Worm (Caenorhabditis elegans) whole organism, late embryonic: Measurements from ENCODE around the gene K10B3.1.

ENCODE experiments used
- C08G9.2 ChIP-seq: sonication (generic microtip); optimal IDR thresholded peaks from 2 replicates; lab custom pipeline; 2016; ENCODE audit warnings: mild to moderate bottlenecking, missing genetic modification characterization, moderate library complexity, missing compliant biosample characterization
- K09A11.1 ChIP-seq: sonication (generic microtip); optimal IDR thresholded peaks from 2 replicates; lab custom pipeline; 2017; ENCODE audit warnings: antibody characterized with exemption, mild to moderate bottlenecking, missing genetic modification characterization, missing compliant biosample characterization; ENCODE audit not compliant: insufficient read depth
- T23F11.4 ChIP-seq: fragments of 200-800 bp; sonication (Bioruptor generic); optimal IDR thresholded peaks from 2 replicates; lab custom pipeline; 2018; ENCODE audit warnings: mild to moderate bottlenecking, missing genetic modification characterization, missing compliant biosample characterization
- ama-1 ChIP-seq: fragments of 150-350 bp; optimal IDR thresholded peaks from 2 replicates; lab custom pipeline; 2014
- ceh-14 ChIP-seq: sonication (generic microtip); optimal IDR thresholded peaks from 2 replicates; lab custom pipeline; 2016; ENCODE audit warnings: missing genotype, missing genetic modification characterization, missing compliant biosample characterization
- ceh-18 ChIP-seq: sonication (generic microtip); optimal IDR thresholded peaks from 2 replicates; lab custom pipeline; 2016; ENCODE audit warnings: missing genetic modification characterization, missing compliant biosample characterization
- ceh-22 ChIP-seq: sonication (generic microtip); optimal IDR thresholded peaks from 2 replicates; lab custom pipeline; 2017; ENCODE audit warnings: missing biosample characterization, missing genetic modification characterization
- ceh-24 ChIP-seq: sonication (generic microtip); optimal IDR thresholded peaks from 2 replicates; lab custom pipeline; 2016; ENCODE audit warnings: mild to moderate bottlenecking, missing genetic modification characterization, missing compliant biosample characterization
- ceh-31 ChIP-seq: sonication (generic microtip); optimal IDR thresholded peaks from 2 replicates; lab custom pipeline; 2016; ENCODE audit warnings: missing genetic modification characterization, missing compliant biosample characterization
- ceh-45 ChIP-seq: fragments of 200-800 bp; sonication (Bioruptor generic); IDR thresholded peaks from 2 replicates; pipeline ENCODE4 v1.3.6; 2022; ENCODE audit warnings: missing genetic modification reagents, missing genetic modification characterization, missing compliant biosample characterization
- ceh-48 ChIP-seq: sonication (generic microtip); optimal IDR thresholded peaks from 2 replicates; lab custom pipeline; 2016; ENCODE audit warnings: missing genetic modification characterization, inconsistent platforms, missing compliant biosample characterization
- che-1 ChIP-seq: sonication (generic microtip); optimal IDR thresholded peaks from 2 replicates; lab custom pipeline; 2016; ENCODE audit warnings: mild to moderate bottlenecking, missing genetic modification characterization, missing compliant biosample characterization
- elt-2 ChIP-seq: sonication (generic microtip); optimal IDR thresholded peaks from 2 replicates; lab custom pipeline; 2016; ENCODE audit warnings: missing genetic modification reagents, missing genetic modification characterization, missing compliant biosample characterization
- elt-4 ChIP-seq: sonication (generic microtip); optimal IDR thresholded peaks from 2 replicates; lab custom pipeline; 2016; ENCODE audit warnings: missing genetic modification characterization, missing compliant biosample characterization
- ets-4 ChIP-seq: sonication (generic microtip); optimal IDR thresholded peaks from 2 replicates; lab custom pipeline; 2016; ENCODE audit warnings: missing genetic modification characterization, missing compliant biosample characterization
- fax-1 ChIP-seq: sonication (generic microtip); optimal IDR thresholded peaks from 2 replicates; lab custom pipeline; 2016; ENCODE audit warnings: missing genotype, missing genetic modification characterization, missing compliant biosample characterization
- fkh-10 ChIP-seq: fragments of 150-350 bp; optimal IDR thresholded peaks from 2 replicates; lab custom pipeline; 2014; ENCODE audit warnings: missing biosample characterization, missing genetic modification reagents, missing genetic modification characterization
- fkh-6 ChIP-seq: sonication (generic microtip); optimal IDR thresholded peaks from 2 replicates; lab custom pipeline; 2016; ENCODE audit warnings: missing genetic modification characterization, missing compliant biosample characterization
- hlh-13 ChIP-seq: fragments of 200-800 bp; sonication (Bioruptor generic); optimal IDR thresholded peaks from 2 replicates; lab custom pipeline; 2018; ENCODE audit warnings: mild to moderate bottlenecking, missing genetic modification characterization, missing compliant biosample characterization
- hlh-30 ChIP-seq: sonication (generic microtip); optimal IDR thresholded peaks from 2 replicates; lab custom pipeline; 2017; ENCODE audit warnings: antibody characterized with exemption, missing genetic modification characterization, missing compliant biosample characterization; ENCODE audit not compliant: insufficient read depth
- hlh-8 ChIP-seq: sonication (generic microtip); optimal IDR thresholded peaks from 2 replicates; lab custom pipeline; 2016; ENCODE audit warnings: missing genotype, missing genetic modification characterization, missing compliant biosample characterization
- lim-6 ChIP-seq: sonication (generic microtip); optimal IDR thresholded peaks from 2 replicates; lab custom pipeline; 2016; ENCODE audit warnings: missing genetic modification characterization, missing compliant biosample characterization
- madf-2 ChIP-seq: sonication (generic microtip); optimal IDR thresholded peaks from 2 replicates; lab custom pipeline; 2017; ENCODE audit warnings: missing genetic modification characterization, missing compliant biosample characterization
- nfya-1 ChIP-seq: sonication (generic microtip); optimal IDR thresholded peaks from 2 replicates; lab custom pipeline; 2017; ENCODE audit warnings: missing genetic modification characterization, mild to moderate bottlenecking, missing compliant biosample characterization, antibody characterized with exemption, moderate library complexity
- npax-4 ChIP-seq: sonication (generic microtip); optimal IDR thresholded peaks from 2 replicates; lab custom pipeline; 2016; ENCODE audit warnings: missing genetic modification characterization, missing compliant biosample characterization
- pag-3 ChIP-seq: sonication (generic microtip); optimal IDR thresholded peaks from 2 replicates; lab custom pipeline; 2016; ENCODE audit warnings: missing compliant biosample characterization, missing genetic modification characterization, borderline replicate concordance
- pax-1 ChIP-seq: fragments of 150-350 bp; optimal IDR thresholded peaks from 2 replicates; lab custom pipeline; 2014; ENCODE audit warnings: missing biosample characterization, missing genetic modification characterization
- pha-2 ChIP-seq: sonication (generic microtip); optimal IDR thresholded peaks from 2 replicates; lab custom pipeline; 2017; ENCODE audit warnings: mild to moderate bottlenecking, missing genetic modification characterization, missing compliant biosample characterization
- pha-4 ChIP-seq: fragments of 150-350 bp; optimal IDR thresholded peaks from 2 replicates; lab custom pipeline; 2018; ENCODE audit warnings: missing biosample characterization, missing genetic modification reagents, missing genetic modification characterization
- pros-1 ChIP-seq: fragments of 150-350 bp; optimal IDR thresholded peaks from 2 replicates; lab custom pipeline; 2014; ENCODE audit warnings: missing biosample characterization, missing genetic modification reagents, missing genetic modification characterization
- sdc-2 ChIP-seq: sonication (generic microtip); optimal IDR thresholded peaks from 2 replicates; lab custom pipeline; 2016; ENCODE audit warnings: missing genotype, missing genetic modification characterization, missing compliant biosample characterization
- sox-2 ChIP-seq: fragments of 200-800 bp; sonication (Bioruptor generic); IDR thresholded peaks from 2 replicates; pipeline ENCODE4 v1.3.6; 2022; ENCODE audit warnings: missing genetic modification reagents, missing genetic modification characterization, missing compliant biosample characterization
- sox-4 ChIP-seq: sonication (generic microtip); optimal IDR thresholded peaks from 2 replicates; lab custom pipeline; 2017; ENCODE audit warnings: mild to moderate bottlenecking, missing genetic modification characterization, inconsistent platforms, missing compliant biosample characterization
- tbx-2 ChIP-seq: sonication (generic microtip); optimal IDR thresholded peaks from 2 replicates; lab custom pipeline; 2016; ENCODE audit warnings: missing genetic modification characterization, missing compliant biosample characterization
- ttx-3 ChIP-seq: sonication (generic microtip); optimal IDR thresholded peaks from 2 replicates; lab custom pipeline; 2016; ENCODE audit warnings: missing genetic modification reagents, missing genetic modification characterization, missing compliant biosample characterization
- unc-42 ChIP-seq: sonication (generic microtip); optimal IDR thresholded peaks from 2 replicates; lab custom pipeline; 2016; ENCODE audit warnings: missing genotype, missing genetic modification characterization, missing compliant biosample characterization
- unc-55 ChIP-seq: sonication (generic microtip); optimal IDR thresholded peaks from 2 replicates; lab custom pipeline; 2017; ENCODE audit warnings: missing biosample characterization, missing genetic modification reagents, missing genetic modification characterization
- unc-86 ChIP-seq: sonication (generic microtip); optimal IDR thresholded peaks from 2 replicates; lab custom pipeline; 2016; ENCODE audit warnings: missing genetic modification characterization, missing compliant biosample characterization
- zip-5 ChIP-seq: sonication (generic microtip); optimal IDR thresholded peaks from 2 replicates; lab custom pipeline; 2016; ENCODE audit warnings: missing genetic modification characterization, missing compliant biosample characterization
- ztf-16 ChIP-seq: sonication (generic microtip); optimal IDR thresholded peaks from 2 replicates; lab custom pipeline; 2017; ENCODE audit warnings: missing genetic modification characterization, missing compliant biosample characterization

K10B3.1 gene

DNA sequence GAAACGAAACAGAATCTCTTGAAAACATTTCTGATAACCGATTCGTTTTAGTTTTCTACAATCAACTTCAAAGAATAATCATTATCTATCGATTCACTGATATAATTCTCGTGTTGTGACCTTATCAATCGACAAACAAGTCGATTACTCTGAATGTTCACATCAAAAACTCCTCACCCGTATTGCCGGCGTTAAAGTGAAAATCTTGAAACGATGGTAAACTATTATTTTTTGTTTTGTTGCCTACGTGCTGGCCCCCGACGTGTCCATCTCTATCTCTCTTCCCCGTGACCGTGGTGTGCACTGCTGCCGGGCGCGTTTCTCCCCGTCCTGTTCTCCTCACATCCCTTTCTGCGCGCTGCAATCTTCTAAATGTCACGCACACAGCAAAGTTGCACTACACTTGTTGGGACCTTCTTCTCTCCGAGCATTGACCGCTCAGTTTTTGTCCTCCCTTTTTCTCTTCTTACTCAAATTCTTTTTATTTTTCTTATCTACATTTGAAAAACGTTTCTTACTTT lies 45.3 kb upstream of the K10B3.1 start:
- TF ChIP-seq pha-4 (tag; lab: Kevin White, UChicago) (no peak), npax-4 (no peak), ttx-3 (no peak), ztf-16 (no peak), sdc-2 (tag; lab: Kevin White, UChicago) (peak; percentile 62), ceh-22 (tag; lab: Kevin White, UChicago) (no peak), hlh-30 (tag; lab: Kevin White, UChicago) (peak; percentile 44), nfya-1 (peak; percentile 39), pros-1 (no peak), ceh-31 (tag; lab: Kevin White, UChicago) (peak; percentile 43), che-1 (peak; percentile 13), sox-2 (GFP tag; lab: Robert Waterston, UW) (no peak), C08G9.2 (tag; lab: Kevin White, UChicago) (peak; percentile 17), unc-42 (tag; lab: Kevin White, UChicago) (peak; percentile 50), K09A11.1 (tag; lab: Kevin White, UChicago) (no peak), ama-1 (lab: Kevin White, UChicago) (no peak), hlh-8 (tag; lab: Kevin White, UChicago) (no peak), pax-1 (tag; lab: Kevin White, UChicago) (no peak), tbx-2 (peak; percentile 47), madf-2 (tag; lab: Kevin White, UChicago) (no peak), ceh-18 (tag; lab: Kevin White, UChicago) (peak; percentile 49), fkh-6 (tag; lab: Kevin White, UChicago) (peak; percentile 13), ceh-24 (tag; lab: Kevin White, UChicago) (no peak), unc-55 (GFP tag; lab: Kevin White, UChicago) (no peak), sox-4 (tag; lab: Kevin White, UChicago) (no peak), T23F11.4 (GFP tag; lab: Kevin White, UChicago) (no peak), elt-2 (tag; lab: Kevin White, UChicago) (peak; percentile 69)

ce11 chrX:3091119-3091746 lies 44.1 kb upstream of the K10B3.1 start:
- TF ChIP-seq ceh-45 (GFP tag; lab: Robert Waterston, UW) = no peak
- TF ChIP-seq ceh-18 (tag; lab: Kevin White, UChicago) = no peak
- TF ChIP-seq hlh-8 (tag; lab: Kevin White, UChicago) = no peak
- TF ChIP-seq pha-2 (tag; lab: Kevin White, UChicago) = no peak
- TF ChIP-seq ceh-48 = no peak
- no peak for TF ChIP-seq che-1
- no peak for TF ChIP-seq hlh-30 (tag; lab: Kevin White, UChicago)
- no peak for TF ChIP-seq hlh-13 (GFP tag; lab: Kevin White, UChicago)
- no peak for TF ChIP-seq sox-4 (tag; lab: Kevin White, UChicago)
- TF ChIP-seq ets-4 = no peak
- no peak for TF ChIP-seq pha-4 (tag; lab: Kevin White, UChicago)
- no peak for TF ChIP-seq pag-3 (tag; lab: Kevin White, UChicago)
- TF ChIP-seq lim-6 = no peak
- TF ChIP-seq fax-1 (tag; lab: Kevin White, UChicago) = no peak

ce11 chrX:3092460-3092859 lies 42.8 kb upstream of the K10B3.1 start:
- TF ChIP-seq elt-4 (tag; lab: Kevin White, UChicago) = no peak
- TF ChIP-seq ets-4 = no peak
- TF ChIP-seq ama-1 (lab: Kevin White, UChicago) = no peak
- TF ChIP-seq ceh-14 (tag; lab: Kevin White, UChicago) = no peak
- TF ChIP-seq unc-86 = no peak
- no peak for TF ChIP-seq zip-5 (tag; lab: Kevin White, UChicago)
- TF ChIP-seq nfya-1 = no peak
- TF ChIP-seq unc-55 (GFP tag; lab: Kevin White, UChicago) = no peak
- TF ChIP-seq che-1 = no peak
- no peak for TF ChIP-seq fkh-10 (GFP tag; lab: Kevin White, UChicago)
